Worm (Caenorhabditis elegans): ENCODE data around the gene ttr-18.

The ttr-18 gene

DNA sequence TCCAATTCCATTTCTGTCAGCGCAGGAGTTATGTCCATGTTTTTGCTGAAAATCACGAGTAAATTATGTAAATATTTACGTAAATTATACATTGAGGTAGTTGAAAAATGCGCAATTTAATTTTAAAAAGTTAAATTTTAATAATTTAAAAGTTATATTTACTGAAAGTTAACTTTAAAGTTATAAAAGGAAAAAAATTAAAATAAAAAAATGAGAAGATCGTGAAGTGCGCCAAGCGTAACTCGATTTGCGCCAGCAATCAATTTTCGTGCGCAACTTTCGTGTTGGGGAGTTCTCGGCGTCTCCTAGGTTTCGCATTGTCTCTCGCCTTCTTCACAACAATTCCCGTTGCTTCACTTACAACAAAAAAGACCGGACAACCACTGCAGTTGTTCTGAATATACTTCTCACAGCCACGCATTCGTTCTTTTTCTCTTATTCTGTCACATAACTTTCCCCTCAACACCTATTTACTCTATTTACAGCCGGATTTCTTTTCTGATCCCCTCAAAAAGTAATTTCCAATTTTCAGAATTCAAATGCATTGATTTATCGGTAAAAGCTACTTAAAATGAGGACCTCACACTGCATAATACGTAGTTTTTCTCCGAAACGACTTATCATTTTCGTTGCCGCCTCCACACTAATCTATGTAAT lies 12.9 kb downstream of the ttr-18 start, which contains the start of the genes metl-1 and W02B12.11 (continued):
- TF ChIP-seq elt-4 (tag; optimal IDR thresholded peaks at IDR 0.05) (no peak), Y22D7AL.16 (tag; optimal IDR thresholded peaks at IDR 0.05) (peak; percentile 26), unc-3 (GFP tag; conservative IDR thresholded peaks at IDR 0.05) (0 out of 2 replicates have a peak, but pooled peaks have one; percentile 24), unc-3 (tag; optimal IDR thresholded peaks at IDR 0.05) (no peak), dmd-4 (tag; optimal IDR thresholded peaks at IDR 0.05; ENCODE audit: borderline replicate concordance) (no peak), ceh-19 (GFP tag; optimal IDR thresholded peaks at IDR 0.05) (no peak), pha-2 (tag; optimal IDR thresholded peaks at IDR 0.05) (peak; percentile 31), mec-3 (tag; optimal IDR thresholded peaks at IDR 0.05; ENCODE audit: borderline replicate concordance) (no peak), pha-4 (tag; optimal IDR thresholded peaks at IDR 0.05) (no peak), npax-4 (tag; optimal IDR thresholded peaks at IDR 0.05) (no peak), fkh-10 (GFP tag; optimal IDR thresholded peaks at IDR 0.05) (no peak), unc-42 (tag; optimal IDR thresholded peaks at IDR 0.05) (peak; percentile 3), C08G9.2 (tag; optimal IDR thresholded peaks at IDR 0.05) (no peak), syd-9 (tag; optimal IDR thresholded peaks at IDR 0.05) (peak; percentile 34), ahr-1 (tag; optimal IDR thresholded peaks at IDR 0.05) (no peak), T23F11.4 (GFP tag; optimal IDR thresholded peaks at IDR 0.05) (no peak), dve-1 (tag; optimal IDR thresholded peaks at IDR 0.05) (no peak)

DNA sequence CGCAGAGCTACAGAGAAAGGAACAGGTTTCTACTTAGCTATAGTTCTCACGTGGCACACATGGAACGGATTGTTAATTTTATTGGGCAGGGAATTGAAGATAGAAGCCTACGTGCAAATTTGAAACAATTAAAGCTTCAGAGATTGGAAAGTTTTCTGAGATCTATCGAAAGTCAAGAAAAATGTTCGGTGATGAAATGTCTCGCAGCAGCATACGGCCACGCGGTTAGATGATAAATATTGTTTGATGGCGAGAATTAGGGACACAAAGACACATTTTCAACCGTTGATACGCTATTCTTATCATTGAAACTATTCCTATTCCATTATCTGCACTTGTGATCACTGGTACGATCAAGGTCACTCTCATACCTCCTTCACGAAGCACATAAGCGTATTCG lies 14.0 kb downstream of the ttr-18 start:
- TF ChIP-seq hlh-6 (tag; optimal IDR thresholded peaks at IDR 0.05) (no peak), elt-2 (tag; optimal IDR thresholded peaks at IDR 0.05) (peak; percentile 75)

DNA sequence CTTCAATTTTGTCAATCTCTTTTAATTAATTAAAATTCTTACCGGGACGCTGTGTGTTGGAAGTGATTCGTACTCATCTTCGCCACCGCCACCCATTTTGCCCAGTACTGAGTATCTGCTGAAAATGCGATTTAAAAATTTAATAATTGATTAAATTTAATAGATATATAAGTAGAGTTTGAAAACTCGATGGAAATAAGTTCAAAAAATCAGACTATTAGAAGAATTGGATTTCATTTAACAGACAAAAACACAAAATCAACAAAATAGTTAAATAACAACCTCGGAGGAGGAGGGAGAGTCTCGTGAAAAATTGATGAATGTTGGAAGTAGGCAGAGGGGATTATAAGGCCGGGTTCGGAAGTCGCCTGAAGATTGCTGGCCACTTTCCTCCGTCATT lies 14.6 kb downstream of the ttr-18 start, which contains the start of gene mfn-1:
Gene mfn-1, minus strand, starts transcription at position 101 of the 400 bp plus-strand sequence.
- TF ChIP-seq sox-4 (tag; optimal IDR thresholded peaks at IDR 0.05): no peak
- TF ChIP-seq ceh-14 (tag; optimal IDR thresholded peaks at IDR 0.05): no peak
- TF ChIP-seq npax-4 (tag; optimal IDR thresholded peaks at IDR 0.05): no peak
- no peak for TF ChIP-seq rnt-1 (tag; optimal IDR thresholded peaks at IDR 0.05)
- TF ChIP-seq gmeb-2 (tag; optimal IDR thresholded peaks at IDR 0.05): no peak
- no peak for TF ChIP-seq ceh-30 (tag; optimal IDR thresholded peaks at IDR 0.05)
- TF ChIP-seq pha-2 (tag; optimal IDR thresholded peaks at IDR 0.05): no peak
- no peak for TF ChIP-seq ceh-18 (tag; optimal IDR thresholded peaks at IDR 0.05)
- no peak for TF ChIP-seq F13H6.1 (tag; optimal IDR thresholded peaks at IDR 0.05)
- no peak for TF ChIP-seq odd-2 (tag; optimal IDR thresholded peaks at IDR 0.05)
- TF ChIP-seq ref-2 (tag; optimal IDR thresholded peaks at IDR 0.05): no peak
- no peak for TF ChIP-seq K09A11.1 (tag; optimal IDR thresholded peaks at IDR 0.05; ENCODE audit: insufficient read depth)
- TF ChIP-seq pqm-1 (tag; optimal IDR thresholded peaks at IDR 0.05): no peak
- no peak for TF ChIP-seq ceh-19 (GFP tag; optimal IDR thresholded peaks at IDR 0.05)
- no peak for TF ChIP-seq ceh-48 (tag; optimal IDR thresholded peaks at IDR 0.05)
- TF ChIP-seq hlh-30 (tag; optimal IDR thresholded peaks at IDR 0.05; ENCODE audit: insufficient read depth): no peak
- no peak for TF ChIP-seq pros-1 (tag; optimal IDR thresholded peaks at IDR 0.05)
- TF ChIP-seq ama-1 (optimal IDR thresholded peaks at IDR 0.05): no peak

DNA sequence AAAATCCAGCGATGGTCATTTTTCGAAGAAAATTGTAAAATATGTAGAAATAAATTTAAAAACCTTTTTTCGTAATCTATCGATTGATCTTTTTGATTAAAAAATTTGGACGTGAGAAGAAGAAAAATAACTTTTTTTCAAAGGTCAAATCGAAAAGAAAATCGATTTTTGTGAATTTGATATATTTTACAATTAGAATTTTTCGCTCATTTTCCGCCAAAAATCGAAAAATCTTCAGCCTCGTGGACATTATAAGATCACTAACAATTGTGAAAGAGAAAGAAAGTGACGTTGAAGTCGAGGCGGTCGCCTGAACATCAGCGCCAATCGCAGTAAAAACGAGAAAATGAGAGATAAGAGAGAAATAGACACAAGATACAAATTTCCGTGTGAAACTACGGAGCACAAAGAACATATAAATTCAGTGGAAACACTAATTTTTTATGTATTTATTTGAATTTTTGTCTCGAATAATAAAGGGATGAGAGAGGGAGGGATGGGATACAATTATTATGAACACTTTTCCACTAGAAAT lies 16.9 kb downstream of the ttr-18 start, which contains the start of gene cisd-1:
Gene cisd-1, minus strand, starts transcription at position 51 of the 535 bp plus-strand sequence.
- TF ChIP-seq nhr-11 (tag; optimal IDR thresholded peaks at IDR 0.05) (no peak), pat-9 (tag; optimal IDR thresholded peaks at IDR 0.05) (no peak), Y22D7AL.16 (tag; optimal IDR thresholded peaks at IDR 0.05) (no peak), dve-1 (tag; optimal IDR thresholded peaks at IDR 0.05) (no peak), ceh-45 (GFP tag; IDR thresholded peaks at IDR 0.05) (no peak), C08G9.2 (tag; optimal IDR thresholded peaks at IDR 0.05) (no peak), sdc-2 (tag; optimal IDR thresholded peaks at IDR 0.05) (no peak), K09A11.1 (tag; optimal IDR thresholded peaks at IDR 0.05; ENCODE audit: insufficient read depth) (no peak), ceh-30 (tag; optimal IDR thresholded peaks at IDR 0.05) (no peak)
